Fruit fly (Drosophila melanogaster): ENCODE data around the gene CG7408.

CG7408 gene

dm6 chr3L:17893660-17894059 is 14.8 kb downstream of the CG7408 start:
- TF ChIP-seq CG8478 (optimal IDR thresholded peaks at IDR 0.05) (no peak), CTCF (optimal IDR thresholded peaks at IDR 0.05) (no peak)

- no peak for TF ChIP-seq CTCF (optimal IDR thresholded peaks at IDR 0.05)
- no peak for TF ChIP-seq CG8478 (optimal IDR thresholded peaks at IDR 0.05)
Observed at dm6 chr3L:17895815-17896275, 16.9 kb downstream of the CG7408 start, which contains the start of gene Tsp74F. Gene Tsp74F (minus strand): TSS chr3L:17895862.

dm6 chr3L:17898606-17899005 is 19.7 kb downstream of the CG7408 start:
- no peak for TF ChIP-seq CG8478 (optimal IDR thresholded peaks at IDR 0.05)
- no peak for TF ChIP-seq CTCF (optimal IDR thresholded peaks at IDR 0.05)

dm6 chr3L:17902186-17902585 is 23.3 kb downstream of the CG7408 start:
- no peak for TF ChIP-seq CG8478 (optimal IDR thresholded peaks at IDR 0.05)

dm6 chr3L:17902621-17903020 is 23.7 kb downstream of the CG7408 start:
- no peak for TF ChIP-seq CG8478 (optimal IDR thresholded peaks at IDR 0.05)
- no peak for TF ChIP-seq CTCF (optimal IDR thresholded peaks at IDR 0.05)

- TF ChIP-seq CTCF (optimal IDR thresholded peaks at IDR 0.05) = no peak
- no peak for TF ChIP-seq CG8478 (optimal IDR thresholded peaks at IDR 0.05)
Observed at dm6 chr3L:17903813-17904416, 25.0 kb downstream of the CG7408 start.

dm6 chr3L:17904593-17904992 is 25.7 kb downstream of the CG7408 start:
- no peak for TF ChIP-seq CTCF (optimal IDR thresholded peaks at IDR 0.05)
- no peak for TF ChIP-seq CG8478 (optimal IDR thresholded peaks at IDR 0.05)

dm6 chr3L:17905761-17906160 is 26.9 kb downstream of the CG7408 start:
- TF ChIP-seq CTCF (optimal IDR thresholded peaks at IDR 0.05) (no peak), CG8478 (optimal IDR thresholded peaks at IDR 0.05) (no peak)

dm6 chr3L:17907609-17908160 is 28.8 kb downstream of the CG7408 start, which contains the start of the genes Prestin and Wdr92:
Gene Prestin (minus strand): TSS chr3L:17907812.
Gene Wdr92 (plus strand): TSS chr3L:17908143.
- TF ChIP-seq CG8478 (optimal IDR thresholded peaks at IDR 0.05) = no peak
- TF ChIP-seq CTCF (optimal IDR thresholded peaks at IDR 0.05) = no peak

- TF ChIP-seq CTCF (optimal IDR thresholded peaks at IDR 0.05) (no peak), CG8478 (optimal IDR thresholded peaks at IDR 0.05) (no peak)
Observed at dm6 chr3L:17912448-17912847, 33.6 kb downstream of the CG7408 start, which contains the start of gene CG5290. Gene CG5290 (minus strand): TSS chr3L:17912565.

- no peak for TF ChIP-seq CG8478 (optimal IDR thresholded peaks at IDR 0.05)
- TF ChIP-seq CTCF (optimal IDR thresholded peaks at IDR 0.05) = no peak
Observed at dm6 chr3L:17912972-17913763, 34.3 kb downstream of the CG7408 start.

dm6 chr3L:17913966-17914540 is 35.2 kb downstream of the CG7408 start:
- no peak for TF ChIP-seq CTCF (optimal IDR thresholded peaks at IDR 0.05)
- TF ChIP-seq CG8478 (optimal IDR thresholded peaks at IDR 0.05) = no peak

- TF ChIP-seq CG8478 (optimal IDR thresholded peaks at IDR 0.05) (no peak), CTCF (optimal IDR thresholded peaks at IDR 0.05) (no peak)
Observed at dm6 chr3L:17915792-17916540, 37.1 kb downstream of the CG7408 start.

dm6 chr3L:17917687-17918434 is 39.0 kb downstream of the CG7408 start:
- TF ChIP-seq CTCF (optimal IDR thresholded peaks at IDR 0.05) (no peak), CG8478 (optimal IDR thresholded peaks at IDR 0.05) (no peak)

Data from S2 (cell line).